Worm (Caenorhabditis elegans) whole organism, L1 larva: Measurements from ENCODE around the gene srt-30.
A peak's percentile ranks its signal among the peaks of the same experiment; 100 is the strongest.

ENCODE experiments used
- C34B4.2 ChIP-seq: sonication (generic microtip); optimal IDR thresholded peaks from 2 replicates; lab custom pipeline; 2017; ENCODE audit warnings: mild to moderate bottlenecking, missing genetic modification characterization, missing compliant biosample characterization
- F16B12.6 ChIP-seq: fragments of 150-350 bp; optimal IDR thresholded peaks from 2 replicates; lab custom pipeline; 2014; ENCODE audit warnings: missing biosample characterization, missing genetic modification characterization
- Y116A8C.19 ChIP-seq: sonication (generic microtip); optimal IDR thresholded peaks from 2 replicates; lab custom pipeline; 2016; ENCODE audit warnings: missing compliant biosample characterization, missing genetic modification characterization, borderline replicate concordance
- alr-1 ChIP-seq: fragments of 200-800 bp; sonication (Bioruptor generic); optimal IDR thresholded peaks from 2 replicates; lab custom pipeline; 2018; ENCODE audit warnings: borderline replicate concordance, mild to moderate bottlenecking, missing genetic modification characterization, missing compliant biosample characterization
- ama-1 ChIP-seq: fragments of 150-350 bp; optimal IDR thresholded peaks from 2 replicates; lab custom pipeline; 2014
- blmp-1 ChIP-seq: fragments of 150-350 bp; optimal IDR thresholded peaks from 2 replicates; lab custom pipeline; 2014; ENCODE audit warnings: missing biosample characterization, missing genetic modification characterization
- ceh-82 ChIP-seq, 3 experiments: fragments of 150-350 bp in 1 of 3; sonication (generic microtip) in 2 of 3; optimal IDR thresholded peaks; 2 replicates each; lab custom pipeline; 2014 to 2017; ENCODE audit warnings: missing biosample characterization in 3 of 3, missing genetic modification characterization in 3 of 3
- ceh-88 ChIP-seq: fragments of 200-800 bp; sonication (Bioruptor generic); IDR thresholded peaks from 2 replicates; pipeline ENCODE4 v1.3.6; 2022; ENCODE audit warnings: missing genetic modification characterization, missing compliant biosample characterization
- dpl-1 ChIP-seq, 3 experiments: fragments of 150-350 bp in 2 of 3; sonication (generic microtip) in 1 of 3; optimal IDR thresholded peaks; 2 replicates each; lab custom pipeline; 2014 to 2017; ENCODE audit warnings: missing biosample characterization in 3 of 3, missing genetic modification characterization in 3 of 3, missing genetic modification reagents in 3 of 3
- dsc-1 ChIP-seq: sonication (generic microtip); optimal IDR thresholded peaks from 2 replicates; lab custom pipeline; 2016; ENCODE audit warnings: mild to moderate bottlenecking, missing genetic modification characterization, missing compliant biosample characterization
- efl-1 ChIP-seq, 4 experiments: fragments of 150-350 bp; optimal IDR thresholded peaks in 3 of 4; peaks in 1 of 4; 1 replicate in 1 of 4; 2 replicates in 3 of 4; lab custom pipeline; 2014; ENCODE audit warnings: missing biosample characterization in 2 of 4, missing genetic modification characterization in 2 of 4, missing genetic modification reagents in 2 of 4
- egl-13 ChIP-seq: sonication (generic microtip); optimal IDR thresholded peaks from 2 replicates; lab custom pipeline; 2016; ENCODE audit warnings: missing genotype, missing genetic modification reagents, missing genetic modification characterization, missing compliant biosample characterization
- egl-27 ChIP-seq, 2 experiments: fragments of 150-350 bp in 1 of 2; sonication (generic microtip); optimal IDR thresholded peaks; 3 replicates each; lab custom pipeline; 2017 to 2018; ENCODE audit warnings: missing biosample characterization in 2 of 2, missing genetic modification characterization in 2 of 2, missing genetic modification reagents in 2 of 2
- fkh-8 ChIP-seq: sonication (generic microtip); optimal IDR thresholded peaks from 2 replicates; lab custom pipeline; 2016; ENCODE audit warnings: mild to moderate bottlenecking, missing genetic modification characterization, missing compliant biosample characterization
- fos-1 ChIP-seq: fragments of 150-350 bp; optimal IDR thresholded peaks from 2 replicates; lab custom pipeline; 2014; ENCODE audit warnings: missing biosample characterization, missing genetic modification characterization
- hlh-4 ChIP-seq: sonication (generic microtip); optimal IDR thresholded peaks from 2 replicates; lab custom pipeline; 2016; ENCODE audit warnings: mild to moderate bottlenecking, missing genetic modification characterization, missing compliant biosample characterization
- jun-1 ChIP-seq: fragments of 150-350 bp; optimal IDR thresholded peaks from 2 replicates; lab custom pipeline; 2014; ENCODE audit warnings: missing biosample characterization, missing genetic modification reagents, missing genetic modification characterization
- lin-13 ChIP-seq: fragments of 150-350 bp; optimal IDR thresholded peaks from 2 replicates; lab custom pipeline; 2014; ENCODE audit warnings: missing biosample characterization, missing genetic modification reagents, missing genetic modification characterization
- lin-14 ChIP-seq: fragments of 200-800 bp; sonication (Bioruptor generic); optimal IDR thresholded peaks from 2 replicates; lab custom pipeline; 2018; ENCODE audit warnings: mild to moderate bottlenecking, missing genetic modification characterization, moderate library complexity, missing compliant biosample characterization
- lin-39 ChIP-seq: fragments of 150-350 bp; optimal IDR thresholded peaks from 2 replicates; lab custom pipeline; 2014; ENCODE audit warnings: missing biosample characterization, missing genetic modification reagents, missing genetic modification characterization
- mab-9 ChIP-seq: fragments of 200-800 bp; sonication (Bioruptor generic); IDR thresholded peaks from 2 replicates; pipeline ENCODE4 v1.3.6; 2022; ENCODE audit warnings: missing genetic modification reagents, missing genetic modification characterization, missing compliant biosample characterization
- mep-1 ChIP-seq: fragments of 150-350 bp; optimal IDR thresholded peaks from 2 replicates; lab custom pipeline; 2014; ENCODE audit warnings: missing biosample characterization, missing genetic modification characterization
- nhr-19 ChIP-seq: fragments of 200-800 bp; sonication (Bioruptor generic); conservative IDR thresholded peaks from 2 replicates; pipeline ENCODE4 v1.3.6; 2022; ENCODE audit warnings: missing genetic modification characterization, missing compliant biosample characterization
- nhr-237 ChIP-seq: fragments of 150-350 bp; optimal IDR thresholded peaks from 2 replicates; lab custom pipeline; 2014; ENCODE audit warnings: missing biosample characterization, missing genetic modification characterization
- nhr-47 ChIP-seq: sonication (generic microtip); optimal IDR thresholded peaks from 2 replicates; lab custom pipeline; 2016; ENCODE audit warnings: mild to moderate bottlenecking, missing genetic modification characterization, moderate library complexity, missing compliant biosample characterization
- nhr-71 ChIP-seq: sonication (generic microtip); optimal IDR thresholded peaks from 2 replicates; lab custom pipeline; 2016; ENCODE audit warnings: mild to moderate bottlenecking, missing genetic modification characterization, moderate library complexity, missing compliant biosample characterization
- nhr-84 ChIP-seq: sonication (generic microtip); optimal IDR thresholded peaks from 2 replicates; lab custom pipeline; 2017; ENCODE audit warnings: missing biosample characterization, missing genetic modification characterization
- nhr-85 ChIP-seq: sonication (generic microtip); peaks from one replicate; lab custom pipeline; 2016; ENCODE audit warnings: missing genetic modification characterization, inconsistent platforms, missing compliant biosample characterization
- pax-3 ChIP-seq: fragments of 200-800 bp; sonication (Bioruptor generic); optimal IDR thresholded peaks from 2 replicates; lab custom pipeline; 2018; ENCODE audit warnings: mild to moderate bottlenecking, missing genetic modification characterization, moderate library complexity, missing compliant biosample characterization
- skn-1 ChIP-seq: fragments of 150-350 bp; optimal IDR thresholded peaks from 2 replicates; lab custom pipeline; 2014; ENCODE audit warnings: missing biosample characterization, missing genetic modification characterization
- snu-23 ChIP-seq: sonication (generic microtip); optimal IDR thresholded peaks from 2 replicates; lab custom pipeline; 2016; ENCODE audit warnings: missing genetic modification characterization, missing compliant biosample characterization
- sox-4 ChIP-seq: sonication (generic microtip); optimal IDR thresholded peaks from 2 replicates; lab custom pipeline; 2016; ENCODE audit warnings: missing genetic modification characterization, missing compliant biosample characterization
- sup-37 ChIP-seq: fragments of 200-800 bp; sonication (Bioruptor generic); optimal IDR thresholded peaks from 2 replicates; lab custom pipeline; 2018; ENCODE audit warnings: mild to moderate bottlenecking, missing genetic modification characterization, missing compliant biosample characterization
- swsn-7 ChIP-seq: sonication (generic microtip); optimal IDR thresholded peaks from 2 replicates; lab custom pipeline; 2016; ENCODE audit warnings: missing genetic modification characterization, missing compliant biosample characterization
- unc-30 ChIP-seq: sonication (generic microtip); optimal IDR thresholded peaks from 2 replicates; lab custom pipeline; 2017; ENCODE audit warnings: missing biosample characterization, missing genetic modification characterization
- unc-62 ChIP-seq: fragments of 150-350 bp; optimal IDR thresholded peaks from 2 replicates; lab custom pipeline; 2014; ENCODE audit warnings: missing biosample characterization, missing genetic modification reagents, missing genetic modification characterization
- unc-86 ChIP-seq: sonication (generic microtip); optimal IDR thresholded peaks from 2 replicates; lab custom pipeline; 2016; ENCODE audit warnings: missing genetic modification characterization, missing compliant biosample characterization
- unc-98 ChIP-seq: fragments of 200-800 bp; sonication (Bioruptor generic); IDR thresholded peaks from 2 replicates; pipeline ENCODE4 v1.3.6; 2022; ENCODE audit warnings: missing genetic modification characterization, missing compliant biosample characterization
- xbp-1 ChIP-seq: sonication (generic microtip); optimal IDR thresholded peaks from 2 replicates; lab custom pipeline; 2016; ENCODE audit warnings: missing genetic modification characterization, missing compliant biosample characterization
- ztf-11 ChIP-seq, 2 experiments: sonication (generic microtip); optimal IDR thresholded peaks; 2 replicates each; lab custom pipeline; 2016 to 2017; ENCODE audit warnings: missing genetic modification characterization in 2 of 2, missing biosample characterization in 1 of 2, missing compliant biosample characterization in 1 of 2
- ztf-4 ChIP-seq: fragments of 150-350 bp; optimal IDR thresholded peaks from 2 replicates; lab custom pipeline; 2014; ENCODE audit warnings: missing biosample characterization, missing genetic modification characterization

srt-30 gene

DNA sequence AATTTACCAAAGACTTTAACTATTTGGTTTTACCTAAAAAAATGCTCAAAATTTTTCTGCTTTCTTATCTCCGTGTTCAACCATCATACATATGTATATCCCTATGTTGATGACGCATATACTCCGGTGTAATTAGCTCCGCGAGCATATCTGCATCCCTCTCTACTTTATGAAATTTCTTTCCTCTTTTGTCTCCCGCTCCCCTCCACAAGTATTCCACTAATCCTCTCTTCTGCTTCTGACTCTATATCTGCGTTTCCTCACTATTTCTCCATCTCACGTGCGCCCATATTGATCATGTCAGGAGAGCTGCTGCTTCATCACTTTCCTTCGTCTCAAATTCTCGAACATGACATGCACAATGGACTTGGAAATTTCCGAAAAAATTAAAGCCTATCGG is 14.7 kb upstream of the srt-30 start, which contains the start of gene H10D18.1:
Gene H10D18.1 (plus strand): TSS at position 277 of the 400 bp plus-strand sequence.
- TF ChIP-seq nhr-71 (tag; lab: Kevin White, UChicago), result peak; percentile 51
- peak; percentile 43 for TF ChIP-seq pax-3 (tag; lab: Kevin White, UChicago)
- TF ChIP-seq snu-23 (GFP tag; lab: Kevin White, UChicago), result peak; percentile 7
- peak; percentile 7 for TF ChIP-seq swsn-7 (tag; lab: Kevin White, UChicago)
- no peak for TF ChIP-seq lin-39 (tag; lab: Kevin White, UChicago)
- TF ChIP-seq lin-14 (GFP tag; lab: Kevin White, UChicago), result peak; percentile 67
- TF ChIP-seq mep-1, result peak; percentile 6
- TF ChIP-seq unc-86 (tag; lab: Kevin White, UChicago), result peak; percentile 20
- TF ChIP-seq dsc-1 (tag; lab: Kevin White, UChicago), result peak; percentile 77
- TF ChIP-seq ztf-4 (tag; lab: Kevin White, UChicago), result no peak
- peak; percentile 43 for TF ChIP-seq egl-13 (tag; lab: Kevin White, UChicago)
- peak; percentile 48 for TF ChIP-seq nhr-47
- no peak for TF ChIP-seq ceh-88 (GFP tag; lab: Robert Waterston, UW)
- TF ChIP-seq fkh-8 (tag; lab: Kevin White, UChicago), result peak; percentile 83
- peak; percentile 5 for TF ChIP-seq fos-1 (tag; lab: Kevin White, UChicago)

DNA sequence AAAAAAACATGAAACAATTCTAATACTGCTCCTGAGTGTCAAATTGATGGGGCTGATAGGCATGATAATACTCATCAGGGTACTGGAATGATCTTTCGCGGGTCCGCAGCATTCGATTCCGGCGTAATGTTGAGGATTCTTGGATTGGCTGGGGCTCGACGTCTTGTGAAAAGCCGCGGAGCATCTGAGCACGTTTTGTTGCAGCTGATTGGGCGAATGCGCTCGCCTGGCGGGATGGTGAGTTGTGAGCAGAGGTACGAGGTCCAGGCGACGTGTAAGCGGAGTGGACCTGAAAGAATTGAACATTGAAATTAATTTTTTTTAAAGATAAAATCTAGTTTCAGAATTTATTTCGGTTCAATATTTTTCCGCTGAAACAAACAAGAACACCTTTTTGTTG is 13.7 kb upstream of the srt-30 start:
- no peak for TF ChIP-seq efl-1 (optimal IDR thresholded peaks at IDR 0.05; lab: Kevin White, UChicago)
- TF ChIP-seq efl-1 (GFP tag; optimal IDR thresholded peaks at IDR 0.05 in 1 of 2; lab: Kevin White, UChicago), result peak in 1 of 2 experiments; percentile 37
- no peak for TF ChIP-seq unc-62 (GFP tag; lab: Kevin White, UChicago)

DNA sequence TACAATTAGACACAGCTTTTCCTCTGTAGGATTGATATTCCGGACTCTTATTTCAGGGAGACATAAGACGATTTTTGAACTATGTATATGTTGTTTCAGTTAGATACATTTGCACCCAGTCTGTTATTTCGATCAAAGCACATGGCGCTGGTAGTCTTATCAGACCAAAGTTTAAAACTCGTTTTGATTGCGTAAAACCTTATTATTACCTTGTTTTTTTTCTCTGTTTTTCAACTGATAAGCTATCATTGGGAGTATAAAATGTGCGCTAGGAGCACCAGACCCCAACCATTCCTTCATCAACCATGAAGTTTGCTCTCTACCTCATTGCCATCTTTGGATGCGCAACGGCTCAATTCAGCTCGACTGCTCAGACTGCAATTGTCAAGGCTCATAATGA is 12.0 kb upstream of the srt-30 start, which contains the start of gene scl-12:
Gene scl-12 (plus strand): TSS at position 301 of the 400 bp plus-strand sequence.
- no peak for TF ChIP-seq efl-1 (optimal IDR thresholded peaks at IDR 0.05; lab: Kevin White, UChicago)
- peak in 1 of 2 experiments; percentile 80 for TF ChIP-seq efl-1 (GFP tag; optimal IDR thresholded peaks at IDR 0.05 in 1 of 2; lab: Kevin White, UChicago)
- no peak for TF ChIP-seq unc-30 (tag; lab: Kevin White, UChicago)

DNA sequence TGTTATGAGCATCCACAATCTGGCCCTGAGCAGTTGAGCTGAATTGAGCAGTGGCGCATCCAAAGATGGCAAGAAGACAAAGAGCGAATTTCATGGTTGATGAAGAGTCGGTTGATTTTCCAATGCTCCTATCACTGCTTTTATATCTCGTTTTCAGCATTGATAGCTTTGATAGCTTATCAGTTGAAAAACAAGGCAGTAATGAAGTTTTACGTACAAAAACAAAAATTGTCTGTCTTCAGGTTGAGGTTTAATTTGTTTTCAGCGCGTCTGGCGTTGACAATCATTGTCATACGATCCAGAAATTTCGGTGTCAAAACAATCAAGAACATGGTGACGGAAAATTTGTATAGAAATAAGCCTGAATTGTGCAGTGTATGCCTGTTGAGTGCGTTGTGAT is 11.3 kb upstream of the srt-30 start, which contains the start of gene scl-13:
Gene scl-13 (minus strand): TSS at position 101 of the 400 bp plus-strand sequence.
- TF ChIP-seq nhr-84 (tag; lab: Kevin White, UChicago) (no peak), hlh-4 (tag; lab: Kevin White, UChicago) (no peak), unc-98 (GFP tag; lab: Robert Waterston, UW) (no peak), ztf-4 (tag; lab: Kevin White, UChicago) (no peak), F16B12.6 (tag; lab: Kevin White, UChicago) (no peak), nhr-237 (tag; lab: Kevin White, UChicago) (no peak), sox-4 (no peak), blmp-1 (tag; lab: Kevin White, UChicago) (no peak), ama-1 (no peak), sup-37 (GFP tag; lab: Kevin White, UChicago) (no peak)

DNA sequence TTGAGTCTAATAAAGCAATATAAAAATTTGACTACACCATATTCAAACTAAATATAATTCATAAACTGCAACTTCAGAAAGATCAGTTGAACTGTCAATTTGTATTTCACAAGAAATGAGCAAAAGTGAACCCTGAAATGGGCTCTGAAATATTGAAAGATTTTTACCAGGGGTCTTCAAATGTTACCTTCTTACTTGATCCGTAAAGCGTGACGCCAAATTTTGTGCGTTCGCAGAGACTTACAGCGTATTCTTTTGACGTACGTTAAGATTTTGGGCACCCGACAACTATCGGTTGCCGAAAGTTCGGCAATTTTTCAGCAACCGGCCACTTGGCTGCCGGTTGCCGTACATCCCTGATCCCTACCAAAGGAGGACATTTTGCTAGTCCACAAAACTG is 9.8 kb upstream of the srt-30 start:
- TF ChIP-seq C34B4.2 (tag; lab: Kevin White, UChicago) (no peak), alr-1 (tag; lab: Kevin White, UChicago) (no peak), lin-39 (tag; lab: Kevin White, UChicago) (no peak), xbp-1 (no peak), efl-1 (optimal IDR thresholded peaks at IDR 0.05; lab: Kevin White, UChicago) (no peak), efl-1 (GFP tag; optimal IDR thresholded peaks at IDR 0.05 in 1 of 2; lab: Kevin White, UChicago) (peak in 1 of 2 experiments; percentile 59), nhr-85 (tag; lab: Kevin White, UChicago) (peak; percentile 36), lin-13 (GFP tag; lab: Kevin White, UChicago) (no peak)

DNA sequence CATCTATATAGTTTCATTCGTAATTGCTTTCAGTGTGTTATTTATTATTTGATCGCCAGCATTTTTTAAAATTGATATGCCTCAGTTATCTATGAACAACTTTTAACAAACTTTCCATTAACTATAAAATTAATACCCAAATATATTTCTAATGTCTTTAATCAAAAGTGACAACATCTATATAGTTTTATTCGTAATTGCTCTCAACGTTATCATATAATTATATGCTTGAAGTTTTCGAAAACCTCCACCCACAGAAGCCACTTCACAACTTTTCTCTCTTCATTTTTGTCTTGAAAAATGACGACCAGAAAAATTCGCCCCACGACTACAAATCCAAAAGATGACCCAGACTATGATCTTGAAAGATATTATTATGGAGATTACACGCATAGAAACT is 8.1 kb upstream of the srt-30 start, which contains the start of gene srw-6:
Gene srw-6 (plus strand): TSS at position 301 of the 400 bp plus-strand sequence.
- TF ChIP-seq jun-1 (tag; lab: Kevin White, UChicago), result no peak
- no peak for TF ChIP-seq nhr-71 (tag; lab: Kevin White, UChicago)
- TF ChIP-seq mab-9 (GFP tag; lab: Robert Waterston, UW), result no peak
- no peak for TF ChIP-seq skn-1 (tag; lab: Kevin White, UChicago)
- no peak for TF ChIP-seq pax-3 (tag; lab: Kevin White, UChicago)
- no peak for TF ChIP-seq unc-98 (GFP tag; lab: Robert Waterston, UW)
- no peak for TF ChIP-seq egl-13 (tag; lab: Kevin White, UChicago)
- no peak for TF ChIP-seq mep-1
- no peak for TF ChIP-seq nhr-47
- no peak for TF ChIP-seq ceh-82 (tag; optimal IDR thresholded peaks at IDR 0.05; lab: Kevin White, UChicago)
- no peak for TF ChIP-seq dsc-1 (tag; lab: Kevin White, UChicago)
- TF ChIP-seq Y116A8C.19 (tag; lab: Kevin White, UChicago), result no peak
- TF ChIP-seq egl-27 (tag; optimal IDR thresholded peaks at IDR 0.05; lab: Kevin White, UChicago), result no peak
- no peak for TF ChIP-seq sup-37 (GFP tag; lab: Kevin White, UChicago)
- TF ChIP-seq dpl-1 (GFP tag; optimal IDR thresholded peaks at IDR 0.05; lab: Kevin White, UChicago), result no peak
- TF ChIP-seq ztf-11 (tag; optimal IDR thresholded peaks at IDR 0.05; lab: Kevin White, UChicago), result no peak
- no peak for TF ChIP-seq nhr-19
- no peak for TF ChIP-seq hlh-4 (tag; lab: Kevin White, UChicago)
